Fruit fly (Drosophila melanogaster) whole organism, embryonic: Measurements from ENCODE around the gene phr6-4.

Experiments used
- ATbp ChIP-seq: fragments of 200-800 bp; sonication (Bioruptor generic); optimal IDR thresholded peaks from 2 replicates; lab custom pipeline; 2017; ENCODE audit warnings: missing biosample characterization, mild to moderate bottlenecking, missing genetic modification characterization, missing genetic modification reagents
- Bteb2 ChIP-seq: fragments of 200-800 bp; sonication (Bioruptor generic); optimal IDR thresholded peaks from 2 replicates; lab custom pipeline; 2016; ENCODE audit warnings: missing biosample characterization, missing genetic modification characterization
- CG10147 ChIP-seq: fragments of 200-800 bp; sonication (Bioruptor generic); optimal IDR thresholded peaks from 2 replicates; lab custom pipeline; 2019; ENCODE audit warnings: missing biosample characterization, mild to moderate bottlenecking, missing genetic modification characterization, moderate library complexity
- CG10267 ChIP-seq: fragments of 200-800 bp; sonication (Bioruptor generic); optimal IDR thresholded peaks from 2 replicates; lab custom pipeline; 2018; ENCODE audit warnings: missing biosample characterization, mild to moderate bottlenecking, missing genetic modification characterization, moderate library complexity
- CG10462 ChIP-seq: fragments of 200-800 bp; sonication (Bioruptor generic); optimal IDR thresholded peaks from 2 replicates; lab custom pipeline; 2016; ENCODE audit warnings: missing biosample characterization, missing genetic modification characterization
- CG10565 ChIP-seq: fragments of 200-800 bp; sonication (Bioruptor generic); optimal IDR thresholded peaks from 3 replicates; lab custom pipeline; 2016; ENCODE audit warnings: missing biosample characterization, mild to moderate bottlenecking, missing genetic modification characterization
- CG12071 ChIP-seq: fragments of 200-800 bp; sonication (Bioruptor generic); optimal IDR thresholded peaks from 3 replicates; lab custom pipeline; 2018; ENCODE audit warnings: missing biosample characterization, mild to moderate bottlenecking, missing genetic modification characterization
- CG14014 ChIP-seq: fragments of 200-800 bp; sonication (Bioruptor generic); IDR thresholded peaks from 2 replicates; pipeline ENCODE4 v1.3.6; 2022; ENCODE audit warnings: missing biosample characterization, missing genetic modification characterization
- CG15696 ChIP-seq: fragments of 200-800 bp; sonication (Bioruptor generic); optimal IDR thresholded peaks from 2 replicates; lab custom pipeline; 2019; ENCODE audit warnings: missing biosample characterization, mild to moderate bottlenecking, missing genetic modification characterization, moderate library complexity
- CG18764 ChIP-seq: fragments of 200-800 bp; sonication (Bioruptor generic); optimal IDR thresholded peaks from 3 replicates; lab custom pipeline; 2016; ENCODE audit warnings: missing biosample characterization, missing genetic modification characterization
- CG2678 ChIP-seq: fragments of 200-800 bp; sonication (Bioruptor generic); optimal IDR thresholded peaks from 3 replicates; lab custom pipeline; 2019; ENCODE audit warnings: missing biosample characterization, mild to moderate bottlenecking, missing genetic modification characterization, moderate library complexity
- CG2712 ChIP-seq: fragments of 200-800 bp; optimal IDR thresholded peaks from 3 replicates; lab custom pipeline; 2019; ENCODE audit warnings: missing biosample characterization, mild to moderate bottlenecking, missing genetic modification characterization, moderate library complexity
- CG30431 ChIP-seq: fragments of 200-800 bp; sonication (Bioruptor generic); optimal IDR thresholded peaks from 2 replicates; lab custom pipeline; 2017; ENCODE audit warnings: missing biosample characterization, missing genetic modification characterization
- CG4617 ChIP-seq: fragments of 200-800 bp; sonication (Bioruptor generic); optimal IDR thresholded peaks from 3 replicates; lab custom pipeline; 2016; ENCODE audit warnings: missing biosample characterization, missing genetic modification characterization, borderline replicate concordance
- CG4854 ChIP-seq: fragments of 200-800 bp; sonication (Bioruptor generic); optimal IDR thresholded peaks from 2 replicates; lab custom pipeline; 2016; ENCODE audit warnings: missing biosample characterization, missing genetic modification characterization, inconsistent platforms
- CG9817 ChIP-seq: fragments of 200-800 bp; sonication (Bioruptor generic); optimal IDR thresholded peaks from 2 replicates; lab custom pipeline; 2018; ENCODE audit warnings: missing biosample characterization, mild to moderate bottlenecking, missing genetic modification characterization, moderate library complexity
- CoRest ChIP-seq: fragments of 200-800 bp; sonication (Bioruptor generic); optimal IDR thresholded peaks from 3 replicates; lab custom pipeline; 2018; ENCODE audit warnings: missing biosample characterization, mild to moderate bottlenecking, missing genetic modification characterization, moderate library complexity
- Dbx ChIP-seq: fragments of 200-800 bp; sonication (Bioruptor generic); IDR thresholded peaks from 3 replicates; pipeline ENCODE4 v1.3.6; 2022; ENCODE audit warnings: missing biosample characterization, missing genetic modification characterization
- Dll ChIP-seq: fragments of 200-800 bp; sonication (Bioruptor generic); IDR thresholded peaks from 4 replicates; pipeline ENCODE4 v1.3.6; 2022; ENCODE audit warnings: missing biosample characterization, missing genetic modification characterization; ENCODE audit not compliant: partially characterized antibody
- Dp ChIP-seq: fragments of 200-800 bp; sonication (Bioruptor generic); optimal IDR thresholded peaks from 2 replicates; lab custom pipeline; 2018; ENCODE audit warnings: missing biosample characterization, mild to moderate bottlenecking, missing genetic modification characterization, moderate library complexity
- Ets97D ChIP-seq: fragments of 200-800 bp; sonication (Bioruptor generic); optimal IDR thresholded peaks from 3 replicates; lab custom pipeline; 2016; ENCODE audit warnings: missing biosample characterization, missing genetic modification characterization
- H15 ChIP-seq: fragments of 200-800 bp; sonication (Bioruptor generic); IDR thresholded peaks from 3 replicates; pipeline ENCODE4 v1.3.6; 2022; ENCODE audit warnings: missing biosample characterization, missing genetic modification characterization
- Hr39 ChIP-seq: fragments of >200 bp; optimal IDR thresholded peaks from 2 replicates; lab custom pipeline; 2017
- Jarid2 ChIP-seq: fragments of 200-800 bp; sonication (Bioruptor generic); optimal IDR thresholded peaks from 3 replicates; lab custom pipeline; 2017; ENCODE audit warnings: mild to moderate bottlenecking, missing biosample characterization, missing genetic modification reagents, missing genetic modification characterization
- Max ChIP-seq: fragments of 200-800 bp; sonication (Bioruptor generic); optimal IDR thresholded peaks from 2 replicates; lab custom pipeline; 2016; ENCODE audit warnings: missing biosample characterization, mild to moderate bottlenecking, missing genetic modification characterization
- NC2α ChIP-seq: fragments of 200-800 bp; sonication (Bioruptor generic); optimal IDR thresholded peaks from 2 replicates; lab custom pipeline; 2016; ENCODE audit warnings: missing biosample characterization, missing genetic modification characterization
- Ravus ChIP-seq: fragments of 200-800 bp; sonication (Bioruptor generic); IDR thresholded peaks from 2 replicates; pipeline ENCODE4 v1.3.6; 2022; ENCODE audit warnings: missing biosample characterization, missing genetic modification characterization
- Sin3A ChIP-seq: fragments of >200 bp; optimal IDR thresholded peaks from 2 replicates; lab custom pipeline; 2018
- Taf1 ChIP-seq: fragments of 200-800 bp; sonication (Bioruptor generic); IDR thresholded peaks from 2 replicates; pipeline ENCODE4 v1.3.6; 2022; ENCODE audit warnings: missing biosample characterization, missing genetic modification characterization
- amos ChIP-seq: fragments of 200-800 bp; sonication (Bioruptor generic); IDR thresholded peaks from 2 replicates; pipeline ENCODE4 v1.3.6; 2022; ENCODE audit warnings: missing biosample characterization, missing genetic modification characterization; ENCODE audit not compliant: partially characterized antibody
- danr ChIP-seq: fragments of 200-800 bp; sonication (Bioruptor generic); IDR thresholded peaks from 2 replicates; pipeline ENCODE4 v1.3.6; 2022; ENCODE audit warnings: missing biosample characterization, missing genetic modification characterization
- gfzf ChIP-seq: fragments of 200-800 bp; sonication (Bioruptor generic); optimal IDR thresholded peaks from 2 replicates; lab custom pipeline; 2016; ENCODE audit warnings: missing biosample characterization, mild to moderate bottlenecking, missing genetic modification characterization, moderate library complexity
- grn ChIP-seq: fragments of 200-800 bp; sonication (Bioruptor generic); optimal IDR thresholded peaks from 3 replicates; lab custom pipeline; 2017; ENCODE audit warnings: missing biosample characterization, missing genetic modification characterization
- ind ChIP-seq: fragments of 200-800 bp; sonication (Bioruptor generic); optimal IDR thresholded peaks from 3 replicates; lab custom pipeline; 2016; ENCODE audit warnings: missing biosample characterization, missing genetic modification characterization
- maf-S ChIP-seq: fragments of 200-800 bp; sonication (Bioruptor generic); optimal IDR thresholded peaks from 2 replicates; lab custom pipeline; 2016; ENCODE audit warnings: missing biosample characterization, missing genetic modification characterization
- nom ChIP-seq: fragments of 200-800 bp; sonication (Bioruptor generic); optimal IDR thresholded peaks from 2 replicates; lab custom pipeline; 2017; ENCODE audit warnings: missing biosample characterization, missing genetic modification characterization, mild to moderate bottlenecking, moderate library complexity, missing genetic modification reagents
- pan ChIP-seq, 4 experiments: fragments of >200 bp in 3 of 4; fragments of 200-800 bp in 1 of 4; sonication (Bioruptor generic) in 1 of 4; optimal IDR thresholded peaks in 3 of 4; IDR thresholded peaks in 1 of 4; 2 replicates each; pipeline versions ENCODE4 v1.3.6 to Lab custom; 2017 to 2022; ENCODE audit warnings: missing biosample characterization in 2 of 4, missing genetic modification characterization in 2 of 4, mixed read lengths in 1 of 4
- pho ChIP-seq: fragments of 200-800 bp; sonication (Bioruptor generic); optimal IDR thresholded peaks from 2 replicates; lab custom pipeline; 2016; ENCODE audit warnings: missing biosample characterization, missing genetic modification characterization
- psq ChIP-seq: fragments of 200-800 bp; sonication (Bioruptor generic); optimal IDR thresholded peaks from 2 replicates; lab custom pipeline; 2017; ENCODE audit warnings: missing biosample characterization, missing genetic modification characterization
- rib ChIP-seq: fragments of 200-800 bp; sonication (Bioruptor generic); IDR thresholded peaks from 2 replicates; pipeline ENCODE4 v1.3.6; 2022; ENCODE audit warnings: missing biosample characterization, missing genetic modification characterization
- schlank ChIP-seq: fragments of 200-800 bp; sonication (Bioruptor generic); optimal IDR thresholded peaks from 2 replicates; lab custom pipeline; 2018; ENCODE audit warnings: missing biosample characterization, mild to moderate bottlenecking, missing genetic modification characterization
- tll ChIP-seq, 2 experiments: fragments of 200-800 bp in 1 of 2; fragments of >200 bp in 1 of 2; sonication (Bioruptor generic) in 1 of 2; optimal IDR thresholded peaks; 2 replicates each; lab custom pipeline; 2017 to 2019; ENCODE audit warnings: missing biosample characterization in 2 of 2, missing genetic modification characterization in 2 of 2, mild to moderate bottlenecking in 1 of 2, moderate library complexity in 1 of 2
- unc-4 ChIP-seq: fragments of 200-800 bp; sonication (Bioruptor generic); IDR thresholded peaks from 2 replicates; pipeline ENCODE4 v1.3.6; 2022; ENCODE audit warnings: missing biosample characterization, missing genetic modification characterization; ENCODE audit not compliant: partially characterized antibody
- wek ChIP-seq: fragments of 200-800 bp; sonication (Bioruptor generic); optimal IDR thresholded peaks from 3 replicates; lab custom pipeline; 2018; ENCODE audit warnings: missing biosample characterization, mild to moderate bottlenecking, missing genetic modification characterization, moderate library complexity

The phr6-4 gene

dm6 chr2L:20649891-20650290 lies 4.3 kb upstream of the phr6-4 start, which contains the start of gene CG2611 (continued):
- TF ChIP-seq CG4854 (GFP tag; lab: Kevin White, UChicago), result peak; percentile 21
- no peak for TF ChIP-seq Jarid2
- peak; percentile 8; the same call in 1 of the 3 replicates for TF ChIP-seq H15 (GFP tag; lab: Robert Waterston, UW)
- TF ChIP-seq CG10462, result peak; percentile 12
- TF ChIP-seq CG4617, result peak; percentile 12
- TF ChIP-seq CG30431 (GFP tag; lab: Kevin White, UChicago), result no peak
- no peak for TF ChIP-seq CG12071 (GFP tag; lab: Kevin White, UChicago)
- peak; percentile 23 for TF ChIP-seq Ets97D (GFP tag; lab: Kevin White, UChicago)
- TF ChIP-seq ind (GFP tag; lab: Kevin White, UChicago), result peak; percentile 49
- 0 out of 2 replicates have a peak, but pooled peaks have one; percentile 22 for TF ChIP-seq amos
- TF ChIP-seq ATbp, result no peak
- no peak for TF ChIP-seq psq
- TF ChIP-seq Sin3A (lab: Kevin White, UChicago), result peak; percentile 26
- TF ChIP-seq CG15696 (tag; lab: Kevin White, UChicago), result peak; percentile 37
- TF ChIP-seq Dp (GFP tag; lab: Kevin White, UChicago), result peak; percentile 1
- TF ChIP-seq danr (GFP tag; lab: Robert Waterston, UW), result no peak
- peak; percentile 60 for TF ChIP-seq CG14014 (GFP tag; lab: Robert Waterston, UW)
- peak; percentile 8 for TF ChIP-seq gfzf (GFP tag; lab: Kevin White, UChicago)
- TF ChIP-seq wek (GFP tag; lab: Kevin White, UChicago), result no peak
- peak; percentile 46 for TF ChIP-seq Max
- TF ChIP-seq CG18764, result peak; percentile 1
- no peak for TF ChIP-seq CG10565 (GFP tag; lab: Kevin White, UChicago)
- no peak for TF ChIP-seq rib (GFP tag; lab: Robert Waterston, UW)
- TF ChIP-seq Hr39, result no peak
- no peak for TF ChIP-seq schlank (tag; lab: Kevin White, UChicago)
- TF ChIP-seq nom (GFP tag; lab: Kevin White, UChicago), result no peak
- TF ChIP-seq CG10147 (GFP tag; lab: Kevin White, UChicago), result peak; percentile 32
- TF ChIP-seq Dll (GFP tag; lab: Robert Waterston, UW), result no peak
- peak; percentile 21 for TF ChIP-seq CG10267 (tag; lab: Kevin White, UChicago)
- TF ChIP-seq maf-S (GFP tag; lab: Kevin White, UChicago), result peak; percentile 22
- TF ChIP-seq grn, result no peak
- peak; percentile 57 for TF ChIP-seq CG2712
- TF ChIP-seq NC2α (GFP tag; lab: Kevin White, UChicago), result no peak
- TF ChIP-seq pho (GFP tag; lab: Kevin White, UChicago), result peak; percentile 20
- TF ChIP-seq CG9817 (tag; lab: Kevin White, UChicago), result peak; percentile 34
- TF ChIP-seq CoRest (tag; lab: Kevin White, UChicago), result peak; percentile 51
- TF ChIP-seq tll (GFP tag; optimal IDR thresholded peaks at IDR 0.05; lab: Kevin White, UChicago), result peak in 1 of 2 experiments; percentile 87
- no peak for TF ChIP-seq Dbx (GFP tag; lab: Robert Waterston, UW)
- TF ChIP-seq unc-4 (GFP tag; lab: Robert Waterston, UW), result no peak
- TF ChIP-seq CG2678, result no peak
- peak; percentile 3 for TF ChIP-seq Bteb2 (GFP tag; lab: Kevin White, UChicago)
- no peak for TF ChIP-seq pan (optimal IDR thresholded peaks at IDR 0.05; lab: Kevin White, UChicago)
- TF ChIP-seq pan (GFP tag; optimal IDR thresholded peaks at IDR 0.05 in 1 of 2, IDR thresholded peaks at IDR 0.05 in 1 of 2), result peak in 1 of 2 experiments; percentile 59
- TF ChIP-seq Ravus (GFP tag; lab: Robert Waterston, UW), result no peak
- no peak for TF ChIP-seq Taf1 (GFP tag; lab: Robert Waterston, UW)
